Worm (Caenorhabditis elegans): ENCODE results near the gene srh-146.

ce11 chrV:2872947-2873346, 41.1 kb upstream of the srh-146 start:
- TF ChIP-seq dao-5 (tag; optimal IDR thresholded peaks at IDR 0.05) (no peak), him-1 (tag; optimal IDR thresholded peaks at IDR 0.05) (no peak), W03F9.2 (tag; optimal IDR thresholded peaks at IDR 0.05) (no peak)

All from whole organism, L4/young adult.